Worm (Caenorhabditis elegans): ENCODE measurements around the gene srd-19.

DNA sequence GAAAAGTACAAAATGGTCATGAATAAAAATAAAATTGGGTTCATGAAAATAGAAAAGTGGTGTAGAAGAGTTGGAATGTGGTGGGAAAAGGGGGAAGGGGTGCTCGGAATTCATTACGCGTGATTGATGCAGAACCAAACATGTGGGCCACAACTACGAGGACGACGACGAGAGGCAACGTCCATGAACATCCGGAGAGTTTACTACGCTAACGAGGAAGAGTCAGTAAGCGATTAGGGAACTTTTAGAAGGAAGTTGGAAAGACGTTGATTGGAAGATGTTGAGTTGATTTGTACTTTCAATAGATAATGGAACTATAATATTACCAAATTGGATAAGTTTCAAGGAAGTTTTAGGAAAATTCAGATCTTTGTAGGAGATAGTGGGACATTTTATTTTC is 26.9 kb downstream of the srd-19 start:
- TF ChIP-seq dao-5 (tag; optimal IDR thresholded peaks at IDR 0.05) (no peak), him-1 (tag; optimal IDR thresholded peaks at IDR 0.05) (no peak), W03F9.2 (tag; optimal IDR thresholded peaks at IDR 0.05) (no peak)

All from whole organism, L4/young adult.